Worm (Caenorhabditis elegans) whole organism, early embryonic: ENCODE measurements around the gene swt-2.

Experiments
- B0310.2 ChIP-seq: sonication (generic microtip); optimal IDR thresholded peaks from 2 replicates; lab custom pipeline; 2016; ENCODE audit warnings: mild to moderate bottlenecking, missing genetic modification characterization, missing compliant biosample characterization
- F13C5.2 ChIP-seq: sonication (generic microtip); optimal IDR thresholded peaks from 2 replicates; lab custom pipeline; 2017; ENCODE audit warnings: mild to moderate bottlenecking, missing genetic modification characterization, inconsistent platforms, missing compliant biosample characterization
- aly-1 ChIP-seq: sonication (generic microtip); optimal IDR thresholded peaks from 2 replicates; lab custom pipeline; 2016; ENCODE audit warnings: missing genetic modification characterization, missing compliant biosample characterization
- ama-1 ChIP-seq: fragments of 150-350 bp; optimal IDR thresholded peaks from 2 replicates; lab custom pipeline; 2014
- ceh-13 ChIP-seq: fragments of 200-800 bp; sonication (Bioruptor generic); optimal IDR thresholded peaks from 2 replicates; lab custom pipeline; 2018; ENCODE audit warnings: mild to moderate bottlenecking, missing genetic modification characterization, missing compliant biosample characterization
- ceh-36 ChIP-seq: sonication (generic microtip); optimal IDR thresholded peaks from 2 replicates; lab custom pipeline; 2016; ENCODE audit warnings: missing genetic modification characterization, inconsistent platforms, missing compliant biosample characterization
- ets-7 ChIP-seq: sonication (generic microtip); optimal IDR thresholded peaks from 2 replicates; lab custom pipeline; 2016; ENCODE audit warnings: missing genotype, missing genetic modification characterization, missing compliant biosample characterization
- flt-1 ChIP-seq: fragments of 200-800 bp; sonication (Bioruptor generic); IDR thresholded peaks from 2 replicates; pipeline ENCODE4 v1.3.6; 2022; ENCODE audit warnings: missing genetic modification characterization, missing compliant biosample characterization
- hmbx-1 ChIP-seq: sonication (generic microtip); optimal IDR thresholded peaks from 2 replicates; lab custom pipeline; 2016; ENCODE audit warnings: mild to moderate bottlenecking, missing genetic modification characterization, missing compliant biosample characterization
- hmg-4 ChIP-seq: fragments of 200-800 bp; sonication (Bioruptor generic); optimal IDR thresholded peaks from 2 replicates; lab custom pipeline; 2018; ENCODE audit warnings: mild to moderate bottlenecking, missing genetic modification characterization, missing compliant biosample characterization
- hnd-1 ChIP-seq: sonication (generic microtip); optimal IDR thresholded peaks from 2 replicates; lab custom pipeline; 2016; ENCODE audit warnings: missing genetic modification characterization, missing compliant biosample characterization
- pes-1 ChIP-seq: fragments of 200-800 bp; sonication (Bioruptor generic); IDR thresholded peaks from 2 replicates; pipeline ENCODE4 v1.3.6; 2022; ENCODE audit warnings: missing genetic modification reagents, missing genetic modification characterization, missing compliant biosample characterization
- scrt-1 ChIP-seq: fragments of 200-800 bp; sonication (Bioruptor generic); IDR thresholded peaks from 2 replicates; pipeline ENCODE4 v1.3.6; 2022; ENCODE audit warnings: missing genetic modification characterization, missing compliant biosample characterization
- sea-1 ChIP-seq: fragments of 200-800 bp; sonication (Bioruptor generic); conservative IDR thresholded peaks from 2 replicates; pipeline ENCODE4 v1.3.6; 2022; ENCODE audit warnings: missing genetic modification characterization, missing compliant biosample characterization
- tbx-11 ChIP-seq: fragments of 200-800 bp; sonication (Bioruptor generic); IDR thresholded peaks from 2 replicates; pipeline ENCODE4 v1.3.6; 2022; ENCODE audit warnings: missing genetic modification characterization, missing compliant biosample characterization
- tbx-37 ChIP-seq: fragments of 200-800 bp; sonication (Bioruptor generic); conservative IDR thresholded peaks from 2 replicates; pipeline ENCODE4 v1.3.6; 2022; ENCODE audit warnings: missing genetic modification reagents, missing genetic modification characterization, missing compliant biosample characterization
- tra-4 ChIP-seq: sonication (generic microtip); optimal IDR thresholded peaks from 2 replicates; lab custom pipeline; 2017; ENCODE audit warnings: missing genetic modification characterization, missing compliant biosample characterization

Gene swt-2

ce11 chrV:7528816-7529215 lies 1.1 kb upstream of the swt-2 start, which contains the start of gene C54F6.5:
Gene C54F6.5, plus strand, starts transcription at chrV:7529116.
- TF ChIP-seq ets-7 (tag; lab: Kevin White, UChicago) (no peak), hmbx-1 (no peak), B0310.2 (tag; lab: Kevin White, UChicago) (no peak), ceh-36 (tag; lab: Kevin White, UChicago) (no peak), tbx-37 (GFP tag; lab: Robert Waterston, UW) (no peak)

- TF ChIP-seq flt-1 (GFP tag; lab: Robert Waterston, UW): no peak
- TF ChIP-seq sea-1 (GFP tag; lab: Robert Waterston, UW): no peak
- no peak for TF ChIP-seq tbx-11 (GFP tag; lab: Robert Waterston, UW)
- TF ChIP-seq ets-7 (tag; lab: Kevin White, UChicago): no peak
- TF ChIP-seq hnd-1 (tag; lab: Kevin White, UChicago): no peak
- TF ChIP-seq F13C5.2: no peak
- TF ChIP-seq ama-1: no peak
- no peak for TF ChIP-seq B0310.2 (tag; lab: Kevin White, UChicago)
- TF ChIP-seq hmg-4 (GFP tag; lab: Kevin White, UChicago): no peak
- TF ChIP-seq ceh-13: no peak
- no peak for TF ChIP-seq ceh-36 (tag; lab: Kevin White, UChicago)
- TF ChIP-seq scrt-1 (GFP tag; lab: Robert Waterston, UW): no peak
- TF ChIP-seq hmbx-1: no peak
- TF ChIP-seq tra-4 (tag; lab: Kevin White, UChicago): no peak
- TF ChIP-seq pes-1 (GFP tag; lab: Robert Waterston, UW): no peak
These were observed 3.0 kb downstream of the swt-2 start, which contains the start of gene C54F6.3 for ce11 chrV:7532947-7533346. Gene C54F6.3, plus strand, starts transcription at chrV:7533247.

DNA sequence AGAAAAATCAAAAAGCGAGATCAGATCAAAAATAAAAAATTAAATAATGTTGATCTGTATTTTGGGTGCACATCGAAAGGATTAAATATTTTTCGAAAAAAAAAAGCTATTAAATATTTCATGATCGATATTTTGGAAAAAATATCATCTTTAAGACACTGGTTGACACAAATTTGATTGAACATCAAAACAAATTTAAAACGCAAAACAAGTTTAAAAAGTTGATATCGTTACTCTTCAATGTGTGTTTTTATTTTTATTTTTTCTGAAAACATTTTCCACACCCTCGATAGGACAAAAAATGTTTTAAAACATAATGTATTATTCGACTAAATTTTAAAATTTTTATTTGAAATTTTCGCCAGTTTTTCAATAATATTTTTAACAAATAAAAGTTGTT lies 8.1 kb downstream of the swt-2 start, which contains the start of gene C54F6.12:
Gene C54F6.12, minus strand, starts transcription at position 101 of the 400 bp plus-strand sequence.
- TF ChIP-seq F13C5.2: no peak
- no peak for TF ChIP-seq tbx-37 (GFP tag; lab: Robert Waterston, UW)
- no peak for TF ChIP-seq aly-1 (tag; lab: Kevin White, UChicago)
- TF ChIP-seq scrt-1 (GFP tag; lab: Robert Waterston, UW): no peak
- no peak for TF ChIP-seq tra-4 (tag; lab: Kevin White, UChicago)

DNA sequence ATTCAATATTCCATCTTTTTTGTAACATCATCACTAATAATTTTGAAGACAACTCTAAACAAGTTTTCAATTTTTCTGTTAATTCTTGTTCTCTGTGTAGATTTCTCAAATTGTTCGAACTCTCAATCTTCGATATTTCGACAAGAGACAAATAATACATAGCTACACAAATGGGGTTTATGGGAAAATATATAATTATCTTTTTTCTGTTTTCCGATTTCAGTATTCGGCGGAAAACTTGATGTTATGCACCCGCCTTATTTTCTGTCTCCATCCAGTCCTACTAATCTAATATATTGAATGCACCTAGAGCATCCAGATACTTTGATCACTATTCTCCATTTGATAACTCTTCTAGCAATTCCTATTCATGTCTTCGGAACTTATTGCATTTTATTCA lies 9.1 kb downstream of the swt-2 start, which contains the start of gene srh-268:
Gene srh-268, plus strand, starts transcription at position 301 of the 400 bp plus-strand sequence.
- TF ChIP-seq flt-1 (GFP tag; lab: Robert Waterston, UW): no peak
- TF ChIP-seq hmg-4 (GFP tag; lab: Kevin White, UChicago): no peak
- no peak for TF ChIP-seq ama-1
- TF ChIP-seq tbx-37 (GFP tag; lab: Robert Waterston, UW): no peak
- no peak for TF ChIP-seq tra-4 (tag; lab: Kevin White, UChicago)

- no peak for TF ChIP-seq F13C5.2
These were observed 13.8 kb downstream of the swt-2 start for ce11 chrV:7543728-7544127.

DNA sequence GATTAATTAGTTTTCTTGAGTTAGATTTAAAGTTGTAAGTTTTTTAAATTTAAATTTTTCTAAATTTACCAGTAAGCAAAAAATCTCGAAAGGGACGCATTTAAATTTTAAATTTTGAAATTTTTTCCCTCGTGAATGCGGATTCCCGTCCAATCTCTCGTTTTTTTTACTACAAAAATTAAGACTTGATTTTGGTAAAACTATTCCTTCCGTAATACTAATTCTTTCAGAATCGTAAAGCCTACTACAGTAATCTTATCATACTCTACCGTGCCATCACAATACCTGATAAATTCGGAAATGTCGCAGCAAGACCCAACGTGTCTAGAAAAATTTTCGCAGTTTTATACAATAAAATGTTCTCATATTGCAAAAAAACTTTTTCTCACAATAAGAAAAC lies 15.2 kb downstream of the swt-2 start, which contains the start of the genes C54F6.19 and nhx-3:
Gene C54F6.19, plus strand, starts transcription at position 301 of the 400 bp plus-strand sequence.
Gene nhx-3, minus strand, starts transcription at position 337 of the 400 bp plus-strand sequence.
- no peak for TF ChIP-seq flt-1 (GFP tag; lab: Robert Waterston, UW)
- TF ChIP-seq tra-4 (tag; lab: Kevin White, UChicago): no peak
- TF ChIP-seq ceh-36 (tag; lab: Kevin White, UChicago): no peak
- TF ChIP-seq pes-1 (GFP tag; lab: Robert Waterston, UW): no peak
- no peak for TF ChIP-seq sea-1 (GFP tag; lab: Robert Waterston, UW)
- TF ChIP-seq aly-1 (tag; lab: Kevin White, UChicago): no peak
- no peak for TF ChIP-seq tbx-37 (GFP tag; lab: Robert Waterston, UW)
- TF ChIP-seq ets-7 (tag; lab: Kevin White, UChicago): no peak
- no peak for TF ChIP-seq scrt-1 (GFP tag; lab: Robert Waterston, UW)
- TF ChIP-seq B0310.2 (tag; lab: Kevin White, UChicago): no peak
- no peak for TF ChIP-seq hmbx-1
- TF ChIP-seq F13C5.2: no peak
- TF ChIP-seq ama-1: no peak
- no peak for TF ChIP-seq ceh-13
- TF ChIP-seq hnd-1 (tag; lab: Kevin White, UChicago): no peak
- TF ChIP-seq tbx-11 (GFP tag; lab: Robert Waterston, UW): no peak

DNA sequence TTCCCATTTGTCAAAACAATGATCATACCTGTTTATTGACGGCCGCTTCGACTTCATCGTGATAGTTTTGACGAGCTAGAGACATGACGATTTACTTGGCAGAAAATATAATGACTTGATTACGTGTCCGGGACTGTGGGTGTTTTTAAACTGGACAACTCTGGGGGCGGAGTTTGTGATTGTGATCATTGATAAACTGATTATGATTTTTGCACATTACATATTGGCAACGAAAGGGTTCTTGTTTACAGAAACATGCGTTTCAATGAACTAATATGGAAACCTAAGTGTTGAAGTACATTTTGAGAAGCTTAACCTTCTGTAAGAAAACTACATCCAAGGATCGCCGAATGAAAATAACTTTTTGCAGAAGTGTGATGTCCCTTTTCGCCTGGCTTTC lies 17.5 kb downstream of the swt-2 start, which contains the start of gene ftn-1:
Gene ftn-1, minus strand, starts transcription at position 101 of the 400 bp plus-strand sequence.
- no peak for TF ChIP-seq ets-7 (tag; lab: Kevin White, UChicago)
- no peak for TF ChIP-seq ama-1
- TF ChIP-seq ceh-13: no peak
- TF ChIP-seq flt-1 (GFP tag; lab: Robert Waterston, UW): no peak

- TF ChIP-seq pes-1 (GFP tag; lab: Robert Waterston, UW) (no peak), F13C5.2 (no peak), B0310.2 (tag; lab: Kevin White, UChicago) (no peak), hmg-4 (GFP tag; lab: Kevin White, UChicago) (no peak), hmbx-1 (no peak), ceh-36 (tag; lab: Kevin White, UChicago) (no peak), hnd-1 (tag; lab: Kevin White, UChicago) (no peak), aly-1 (tag; lab: Kevin White, UChicago) (no peak), scrt-1 (GFP tag; lab: Robert Waterston, UW) (no peak)
These were observed 18.1 kb downstream of the swt-2 start for ce11 chrV:7548017-7548416.
